Fruit fly (Drosophila melanogaster) whole organism, wandering third instar larva: Measurements from ENCODE around the gene CLS.

Experiments
- CG9705 ChIP-seq: fragments of 200-800 bp; sonication (Bioruptor generic); optimal IDR thresholded peaks from 2 replicates; lab custom pipeline; 2018; ENCODE audit warnings: missing biosample characterization, mild to moderate bottlenecking, missing genetic modification characterization
- Hr78 ChIP-seq: fragments of >200 bp; optimal IDR thresholded peaks from 2 replicates; lab custom pipeline; 2017; ENCODE audit warnings: missing biosample characterization, missing genetic modification characterization
- fru ChIP-seq: fragments of 200-800 bp; sonication (Bioruptor generic); optimal IDR thresholded peaks from 3 replicates; lab custom pipeline; 2016; ENCODE audit warnings: missing biosample characterization, mild to moderate bottlenecking, missing genetic modification characterization
- h ChIP-seq: fragments of 200-800 bp; sonication (Bioruptor generic); optimal IDR thresholded peaks from 3 replicates; lab custom pipeline; 2016; ENCODE audit warnings: missing biosample characterization, mild to moderate bottlenecking, missing genetic modification characterization
- lola ChIP-seq: fragments of >200 bp; optimal IDR thresholded peaks from 2 replicates; lab custom pipeline; 2017; ENCODE audit warnings: missing biosample characterization, missing genetic modification characterization
- pan ChIP-seq: fragments of >200 bp; optimal IDR thresholded peaks from 2 replicates; lab custom pipeline; 2017
- tai ChIP-seq: sonication (Bioruptor generic); optimal IDR thresholded peaks from 2 replicates; lab custom pipeline; 2016; ENCODE audit warnings: missing biosample characterization, missing genetic modification characterization
- usp ChIP-seq: fragments of >200 bp; optimal IDR thresholded peaks from 2 replicates; lab custom pipeline; 2017; ENCODE audit warnings: missing biosample characterization, missing genetic modification characterization

DNA sequence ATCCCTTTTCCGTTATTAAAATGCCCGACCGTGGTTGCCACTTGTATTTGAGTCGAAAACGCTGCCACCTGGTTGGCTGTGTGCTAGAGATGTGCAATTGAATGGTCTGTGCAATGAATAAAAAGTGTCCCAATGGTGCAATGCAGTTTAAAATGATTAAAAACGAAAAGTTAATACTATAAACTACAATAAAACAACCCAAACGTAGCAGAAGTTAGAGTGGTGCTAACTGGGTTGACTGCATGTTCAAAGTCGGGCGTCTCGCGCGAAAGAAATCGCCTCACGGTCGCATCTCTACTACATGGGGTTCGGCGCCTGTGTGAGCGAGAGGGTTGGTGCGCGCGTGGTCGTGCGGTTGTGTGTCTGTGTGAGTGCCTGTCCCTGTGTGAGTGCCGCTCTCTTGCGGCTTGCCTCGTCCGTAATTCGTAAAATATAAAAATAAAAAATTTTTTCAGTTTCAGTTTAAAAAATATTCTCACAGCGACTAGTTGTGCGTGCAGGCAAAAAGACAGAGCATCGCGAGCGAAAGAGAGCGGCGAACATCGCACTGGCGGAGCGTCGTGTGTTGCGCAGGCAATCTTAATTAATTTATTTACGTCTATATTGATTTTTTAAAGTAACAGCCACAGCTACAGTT lies 40.2 kb downstream of the CLS start:
- TF ChIP-seq lola (GFP tag; lab: Kevin White, UChicago): no peak
- no peak for TF ChIP-seq usp (GFP tag; lab: Kevin White, UChicago)
- TF ChIP-seq pan (lab: Kevin White, UChicago): no peak
- TF ChIP-seq CG9705 (GFP tag; lab: Kevin White, UChicago): peak; percentile 87
- peak; percentile 94 for TF ChIP-seq fru (GFP tag; lab: Kevin White, UChicago)
- TF ChIP-seq h (GFP tag; lab: Kevin White, UChicago): peak; percentile 96
- peak; percentile 92 for TF ChIP-seq tai (GFP tag; lab: Kevin White, UChicago)
- TF ChIP-seq Hr78 (GFP tag; lab: Kevin White, UChicago): no peak
